Worm (Caenorhabditis elegans): ENCODE results near the gene cyk-1.

DNA sequence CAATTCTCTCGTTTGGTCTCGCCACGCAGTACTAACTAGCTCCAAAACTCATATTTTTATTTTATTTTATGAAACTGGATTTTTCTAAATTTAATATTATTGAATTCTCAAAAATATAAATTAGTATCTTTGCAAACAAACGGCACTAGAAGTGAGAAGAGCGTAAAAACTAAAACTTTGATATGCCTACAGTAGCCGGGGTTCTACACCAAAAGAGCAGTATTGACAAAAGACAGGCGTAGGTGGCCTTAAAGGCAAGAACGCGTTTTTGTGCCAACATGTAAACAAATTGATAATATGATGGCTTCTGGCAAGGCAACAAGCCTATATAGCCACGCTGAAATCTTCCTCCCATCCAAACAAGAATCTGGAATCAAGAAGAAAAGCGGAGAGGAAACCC is 33.6 kb upstream of the cyk-1 start, which contains the start of gene R01H2.1:
- TF ChIP-seq nfya-1 (tag; optimal IDR thresholded peaks at IDR 0.05; ENCODE audit: borderline replicate concordance, insufficient read depth), result no peak
- TF ChIP-seq pha-4 (tag; optimal IDR thresholded peaks at IDR 0.05), result no peak
- no peak for TF ChIP-seq unc-62 (GFP tag; optimal IDR thresholded peaks at IDR 0.05)
- TF ChIP-seq ekl-4 (GFP tag; IDR thresholded peaks at IDR 0.05), result no peak
- no peak for TF ChIP-seq C17E4.6 (GFP tag; IDR thresholded peaks at IDR 0.05)
- TF ChIP-seq F23B12.7 (tag; optimal IDR thresholded peaks at IDR 0.05; ENCODE audit: insufficient read depth), result no peak

All from whole organism, young adult.